Worm (Caenorhabditis elegans): Measurements from ENCODE around the gene F52B10.3.

DNA sequence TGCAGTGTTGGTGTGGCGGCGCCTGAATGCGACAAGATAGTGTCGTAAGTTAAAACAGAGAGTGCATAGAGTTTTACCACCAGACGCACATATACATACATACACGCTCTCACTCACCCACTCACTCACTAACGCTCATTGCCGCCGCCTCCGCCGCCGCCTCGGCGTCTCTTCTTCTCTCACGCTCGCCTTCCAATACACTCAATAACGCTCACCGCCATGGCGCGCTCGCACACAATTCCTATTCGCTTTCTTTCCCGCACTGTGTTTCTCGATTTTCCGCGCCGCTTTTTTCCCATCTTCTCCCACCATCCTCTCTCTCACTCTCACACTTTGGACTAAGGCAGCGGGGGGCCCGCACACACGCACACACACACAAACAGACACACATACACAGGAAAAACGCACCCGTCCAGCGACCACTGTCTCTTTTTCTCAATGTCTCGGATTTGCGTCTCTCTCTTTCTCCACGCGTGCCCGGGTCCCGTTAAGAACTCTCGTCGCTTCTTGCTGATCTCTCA lies 45.7 kb downstream of the F52B10.3 start, which contains the start of gene kin-29:
- no peak for TF ChIP-seq pqm-1 (tag; optimal IDR thresholded peaks at IDR 0.05)
- peak; percentile 50 for TF ChIP-seq snpc-4 (tag; optimal IDR thresholded peaks at IDR 0.05)
- peak; percentile 70 for TF ChIP-seq nhr-11 (tag; optimal IDR thresholded peaks at IDR 0.05)
- TF ChIP-seq fkh-10 (GFP tag; optimal IDR thresholded peaks at IDR 0.05) = peak; percentile 65
- peak; percentile 31 for TF ChIP-seq R02D3.7 (tag; optimal IDR thresholded peaks at IDR 0.05)

Measured in whole organism, L3 larva.